Fruit fly (Drosophila melanogaster) S2 (cell line): ENCODE measurements around the gene CG6325.

ENCODE experiments used
- CG8478 ChIP-seq: fragments of >200 bp; optimal IDR thresholded peaks from 2 replicates; lab custom pipeline; 2018
- CTCF ChIP-seq, 2 experiments: fragments of >200 bp; optimal IDR thresholded peaks; 2 replicates each; lab custom pipeline; 2018

- TF ChIP-seq CTCF (optimal IDR thresholded peaks at IDR 0.05; lab: Kevin White, UChicago) (no peak), CG8478 (lab: Kevin White, UChicago) (no peak)
Measured at dm6 chr3R:10369799-10370198, 37.3 kb downstream of the CG6325 start.
